Fruit fly (Drosophila melanogaster) whole organism, prepupa: ENCODE data around the gene Surf1.

Source experiments
- CG10631 ChIP-seq: fragments of 200-800 bp; sonication (Bioruptor generic); optimal IDR thresholded peaks from 2 replicates; lab custom pipeline; 2016; ENCODE audit warnings: missing biosample characterization, missing genetic modification characterization
- CG10669 ChIP-seq: fragments of 200-800 bp; sonication (Bioruptor generic); optimal IDR thresholded peaks from 3 replicates; lab custom pipeline; 2018; ENCODE audit warnings: missing biosample characterization, mild to moderate bottlenecking, missing genetic modification characterization, moderate library complexity
- CG11902 ChIP-seq: fragments of 200-800 bp; sonication (Bioruptor generic); optimal IDR thresholded peaks from 3 replicates; lab custom pipeline; 2016; ENCODE audit warnings: missing biosample characterization, missing genetic modification characterization
- CG15336 ChIP-seq: fragments of 200-800 bp; sonication (Bioruptor generic); IDR thresholded peaks from 2 replicates; pipeline ENCODE4 v1.3.6; 2022; ENCODE audit warnings: missing biosample characterization, missing genetic modification characterization
- CG16779 ChIP-seq: fragments of 200-800 bp; sonication (Bioruptor generic); optimal IDR thresholded peaks from 3 replicates; lab custom pipeline; 2017; ENCODE audit warnings: missing biosample characterization, mild to moderate bottlenecking, missing genetic modification characterization
- CG3032 ChIP-seq: fragments of 200-800 bp; optimal IDR thresholded peaks from 2 replicates; lab custom pipeline; 2019; ENCODE audit warnings: missing biosample characterization, mild to moderate bottlenecking, missing genetic modification characterization, moderate library complexity
- CG34406 ChIP-seq: fragments of 200-800 bp; sonication (Bioruptor generic); optimal IDR thresholded peaks from 3 replicates; lab custom pipeline; 2016; ENCODE audit warnings: missing biosample characterization, missing genetic modification characterization
- CG6276 ChIP-seq: fragments of 200-800 bp; sonication (Bioruptor generic); optimal IDR thresholded peaks from 2 replicates; lab custom pipeline; 2017; ENCODE audit warnings: missing biosample characterization, mild to moderate bottlenecking, missing genetic modification characterization
- CG6792 ChIP-seq: fragments of 200-800 bp; sonication (Bioruptor generic); optimal IDR thresholded peaks from 3 replicates; lab custom pipeline; 2016; ENCODE audit warnings: missing biosample characterization, missing genetic modification characterization
- CG6808 ChIP-seq: fragments of 200-800 bp; sonication (Bioruptor generic); optimal IDR thresholded peaks from 3 replicates; lab custom pipeline; 2017; ENCODE audit warnings: missing biosample characterization, missing genetic modification characterization, mild to moderate bottlenecking, moderate library complexity, missing genetic modification reagents
- CG6854 ChIP-seq: fragments of 200-800 bp; sonication (Bioruptor generic); optimal IDR thresholded peaks from 2 replicates; lab custom pipeline; 2017; ENCODE audit warnings: missing biosample characterization, mild to moderate bottlenecking, missing genetic modification characterization
- CG7368 ChIP-seq: fragments of 200-800 bp; sonication (Bioruptor generic); optimal IDR thresholded peaks from 3 replicates; lab custom pipeline; 2016; ENCODE audit warnings: missing biosample characterization, missing genetic modification characterization
- CG8119 ChIP-seq: fragments of 200-800 bp; sonication (Bioruptor generic); IDR thresholded peaks from 3 replicates; pipeline ENCODE4 v1.3.6; 2022; ENCODE audit warnings: missing biosample characterization, missing genetic modification characterization
- CG8319 ChIP-seq: fragments of 200-800 bp; sonication (Bioruptor generic); optimal IDR thresholded peaks from 3 replicates; lab custom pipeline; 2016; ENCODE audit warnings: missing biosample characterization, missing genetic modification characterization
- CG8632 ChIP-seq: fragments of 200-800 bp; sonication (Bioruptor generic); optimal IDR thresholded peaks from 3 replicates; lab custom pipeline; 2016; ENCODE audit warnings: missing biosample characterization, missing genetic modification characterization
- CG9139 ChIP-seq: fragments of 200-800 bp; sonication (Bioruptor generic); optimal IDR thresholded peaks from 3 replicates; lab custom pipeline; 2017; ENCODE audit warnings: missing biosample characterization, mild to moderate bottlenecking, missing genetic modification characterization
- Eip78C ChIP-seq: fragments of 200-800 bp; sonication (Bioruptor generic); peaks from one replicate; lab custom pipeline; 2016; ENCODE audit warnings: missing biosample characterization, missing genetic modification characterization
- Eip93F ChIP-seq: fragments of 200-800 bp; sonication (Bioruptor generic); optimal IDR thresholded peaks from 2 replicates; lab custom pipeline; 2016; ENCODE audit warnings: missing biosample characterization, mild to moderate bottlenecking, missing genetic modification characterization
- Ets96B ChIP-seq: fragments of 200-800 bp; optimal IDR thresholded peaks from 2 replicates; lab custom pipeline; 2019; ENCODE audit warnings: missing biosample characterization, mild to moderate bottlenecking, missing genetic modification characterization, moderate library complexity
- Gug ChIP-seq: fragments of 200-800 bp; sonication (Bioruptor generic); IDR thresholded peaks from 2 replicates; pipeline ENCODE4 v1.3.6; 2022; ENCODE audit warnings: missing biosample characterization, missing genetic modification characterization
- Hr38 ChIP-seq: sonication (Bioruptor generic); optimal IDR thresholded peaks from 2 replicates; lab custom pipeline; 2016; ENCODE audit warnings: missing biosample characterization, missing genetic modification characterization
- Lpt ChIP-seq: fragments of 200-800 bp; sonication (Bioruptor generic); optimal IDR thresholded peaks from 3 replicates; lab custom pipeline; 2016; ENCODE audit warnings: missing biosample characterization, missing genetic modification characterization
- Met ChIP-seq: fragments of 200-800 bp; sonication (Bioruptor generic); optimal IDR thresholded peaks from 3 replicates; lab custom pipeline; 2016; ENCODE audit warnings: missing biosample characterization, missing genetic modification characterization
- OdsH ChIP-seq: fragments of 200-800 bp; sonication (Bioruptor generic); optimal IDR thresholded peaks from 3 replicates; lab custom pipeline; 2016; ENCODE audit warnings: missing biosample characterization, missing genetic modification characterization
- Smox ChIP-seq: fragments of 200-800 bp; sonication (Bioruptor generic); optimal IDR thresholded peaks from 3 replicates; lab custom pipeline; 2016; ENCODE audit warnings: missing biosample characterization, missing genetic modification characterization
- Sox102F ChIP-seq: fragments of 200-800 bp; sonication (Bioruptor generic); optimal IDR thresholded peaks from 2 replicates; lab custom pipeline; 2016; ENCODE audit warnings: missing biosample characterization, mild to moderate bottlenecking, missing genetic modification characterization
- Sox14 ChIP-seq: fragments of 200-800 bp; sonication (Bioruptor generic); optimal IDR thresholded peaks from 3 replicates; lab custom pipeline; 2016; ENCODE audit warnings: missing biosample characterization, missing genetic modification characterization
- Sox15 ChIP-seq: fragments of 200-800 bp; sonication (Bioruptor generic); optimal IDR thresholded peaks from 3 replicates; lab custom pipeline; 2016; ENCODE audit warnings: missing biosample characterization, missing genetic modification characterization
- achi ChIP-seq: fragments of 200-800 bp; sonication (Bioruptor generic); optimal IDR thresholded peaks from 3 replicates; lab custom pipeline; 2016; ENCODE audit warnings: missing biosample characterization, missing genetic modification characterization
- acj6 ChIP-seq: fragments of 200-800 bp; sonication (Bioruptor generic); optimal IDR thresholded peaks from 3 replicates; lab custom pipeline; 2016; ENCODE audit warnings: missing biosample characterization, missing genetic modification characterization
- cyc ChIP-seq: fragments of 200-800 bp; sonication (Bioruptor generic); optimal IDR thresholded peaks from 3 replicates; lab custom pipeline; 2016; ENCODE audit warnings: missing biosample characterization, missing genetic modification characterization
- dac ChIP-seq: fragments of 200-800 bp; sonication (Bioruptor generic); optimal IDR thresholded peaks from 2 replicates; lab custom pipeline; 2017; ENCODE audit warnings: missing biosample characterization, mild to moderate bottlenecking, missing genetic modification characterization
- fd59A ChIP-seq: fragments of 200-800 bp; sonication (Bioruptor generic); optimal IDR thresholded peaks from 2 replicates; lab custom pipeline; 2017; ENCODE audit warnings: missing biosample characterization, mild to moderate bottlenecking, missing genetic modification characterization, missing genetic modification reagents
- fd85E ChIP-seq: fragments of 200-800 bp; sonication (Bioruptor generic); optimal IDR thresholded peaks from 3 replicates; lab custom pipeline; 2016; ENCODE audit warnings: missing biosample characterization, missing genetic modification characterization
- fkh ChIP-seq: fragments of 200-800 bp; sonication (Bioruptor generic); optimal IDR thresholded peaks from 3 replicates; lab custom pipeline; 2017; ENCODE audit warnings: missing biosample characterization, mild to moderate bottlenecking, missing genetic modification characterization, moderate library complexity
- lz ChIP-seq: fragments of 200-800 bp; sonication (Bioruptor generic); optimal IDR thresholded peaks from 3 replicates; lab custom pipeline; 2016; ENCODE audit warnings: missing biosample characterization, missing genetic modification characterization
- net ChIP-seq: fragments of 200-800 bp; sonication (Bioruptor generic); optimal IDR thresholded peaks from 3 replicates; lab custom pipeline; 2016; ENCODE audit warnings: missing biosample characterization, missing genetic modification characterization
- pdm3 ChIP-seq: fragments of 200-800 bp; sonication (Bioruptor generic); optimal IDR thresholded peaks from 3 replicates; lab custom pipeline; 2016; ENCODE audit warnings: missing biosample characterization, missing genetic modification characterization
- salr ChIP-seq, 2 experiments: fragments of 200-800 bp; sonication (Bioruptor generic); optimal IDR thresholded peaks; 3 replicates each; lab custom pipeline; 2016 to 2018; ENCODE audit warnings: missing biosample characterization in 2 of 2, missing genetic modification characterization in 2 of 2, mild to moderate bottlenecking in 1 of 2
- spab ChIP-seq: fragments of 200-800 bp; sonication (Bioruptor generic); optimal IDR thresholded peaks from 2 replicates; lab custom pipeline; 2017; ENCODE audit warnings: missing biosample characterization, mild to moderate bottlenecking, missing genetic modification characterization, missing genetic modification reagents
- ss ChIP-seq, 2 experiments: fragments of 200-800 bp; sonication (Bioruptor generic); optimal IDR thresholded peaks; 2 replicates in 1 of 2; 3 replicates in 1 of 2; lab custom pipeline; 2017 to 2018; ENCODE audit warnings: mild to moderate bottlenecking in 2 of 2, missing biosample characterization in 2 of 2, missing genetic modification characterization in 2 of 2, moderate library complexity in 1 of 2
- svp ChIP-seq: fragments of 200-800 bp; sonication (Bioruptor generic); peaks from one replicate; lab custom pipeline; 2016; ENCODE audit warnings: missing biosample characterization, missing genetic modification characterization
- vri ChIP-seq: fragments of 200-800 bp; sonication (Bioruptor generic); optimal IDR thresholded peaks from 3 replicates; lab custom pipeline; 2016; ENCODE audit warnings: missing biosample characterization, mild to moderate bottlenecking, missing genetic modification characterization

The Surf1 gene

dm6 chr3L:6945357-6945756 is 12.8 kb upstream of the Surf1 start:
- TF ChIP-seq Lpt (no peak), salr (GFP tag; optimal IDR thresholded peaks at IDR 0.05; lab: Kevin White, UChicago) (no peak), CG8632 (GFP tag; lab: Kevin White, UChicago) (no peak), Sox102F (GFP tag; lab: Kevin White, UChicago) (no peak), dac (no peak), CG9139 (GFP tag; lab: Kevin White, UChicago) (no peak), net (GFP tag; lab: Kevin White, UChicago) (no peak), Gug (GFP tag; lab: Robert Waterston, UW) (no peak), pdm3 (GFP tag; lab: Kevin White, UChicago) (no peak), vri (no peak), CG34406 (GFP tag; lab: Kevin White, UChicago) (no peak), CG8319 (GFP tag; lab: Kevin White, UChicago) (no peak), ss (GFP tag; optimal IDR thresholded peaks at IDR 0.05; lab: Kevin White, UChicago) (no peak), CG7368 (GFP tag; lab: Kevin White, UChicago) (no peak), Eip93F (no peak), CG10631 (GFP tag; lab: Kevin White, UChicago) (no peak), acj6 (GFP tag; lab: Kevin White, UChicago) (no peak), Ets96B (tag; lab: Kevin White, UChicago) (no peak), Sox14 (no peak)

- no peak for TF ChIP-seq CG8119 (GFP tag; lab: Robert Waterston, UW)
- no peak for TF ChIP-seq CG8632 (GFP tag; lab: Kevin White, UChicago)
Observed at dm6 chr3L:6947188-6947971, 10.8 kb upstream of the Surf1 start.

- TF ChIP-seq Eip78C (peak; percentile 98), CG9139 (GFP tag; lab: Kevin White, UChicago) (peak; percentile 69), CG11902 (peak; percentile 76), CG3032 (tag; lab: Kevin White, UChicago) (peak; percentile 91), fd59A (GFP tag; lab: Kevin White, UChicago) (peak; percentile 83), Sox14 (peak; percentile 87), CG6792 (peak; percentile 88), acj6 (GFP tag; lab: Kevin White, UChicago) (peak; percentile 93), OdsH (peak; percentile 92), CG34406 (GFP tag; lab: Kevin White, UChicago) (peak; percentile 86), CG6276 (GFP tag; lab: Kevin White, UChicago) (no peak), fkh (GFP tag; lab: Kevin White, UChicago) (peak; percentile 93), achi (peak; percentile 90), spab (no peak), net (GFP tag; lab: Kevin White, UChicago) (peak; percentile 85), CG16779 (tag; lab: Kevin White, UChicago) (no peak), Ets96B (tag; lab: Kevin White, UChicago) (peak; percentile 90), lz (GFP tag; lab: Kevin White, UChicago) (peak; percentile 90), CG10669 (GFP tag; lab: Kevin White, UChicago) (peak; percentile 88), Sox102F (GFP tag; lab: Kevin White, UChicago) (peak; percentile 90), CG6808 (GFP tag; lab: Kevin White, UChicago) (peak; percentile 84), Smox (GFP tag; lab: Kevin White, UChicago) (peak; percentile 89), cyc (peak; percentile 85), salr (GFP tag; optimal IDR thresholded peaks at IDR 0.05; lab: Kevin White, UChicago) (peak in 1 of 2 experiments; percentile 74), fd85E (no peak), svp (GFP tag; lab: Kevin White, UChicago) (peak; percentile 94), Met (peak; percentile 90), Eip93F (peak; percentile 86), Hr38 (GFP tag; lab: Kevin White, UChicago) (no peak), CG6854 (GFP tag; lab: Kevin White, UChicago) (peak; percentile 75), Sox15 (peak; percentile 79), CG15336 (GFP tag; lab: Robert Waterston, UW) (peak; percentile 95)
Observed at dm6 chr3L:6955254-6956229, 2.6 kb upstream of the Surf1 start, which contains the start of the genes CG10077 and CG9948. Gene CG10077 (minus strand): TSS chr3L:6955904. Gene CG9948 (plus strand): TSS chr3L:6955991.
